Fruit fly (Drosophila melanogaster): Measurements from ENCODE around the gene Meics.
A peak's percentile ranks its signal among the peaks of the same experiment; 100 is the strongest.

The Meics gene

dm6 chr3L:13922023-13922652, 42.4 kb downstream of the Meics start (continued):
- TF ChIP-seq GATAe (GFP tag; conservative IDR thresholded peaks at IDR 0.05) (no peak), CG10431 (GFP tag; optimal IDR thresholded peaks at IDR 0.05) (no peak), CG11247 (GFP tag; IDR thresholded peaks at IDR 0.05) (no peak), slbo (GFP tag; IDR thresholded peaks at IDR 0.05) (peak; percentile 61; the same call in 1 of the 2 replicates), Dek (tag; optimal IDR thresholded peaks at IDR 0.05) (peak; percentile 33), maf-S (GFP tag; optimal IDR thresholded peaks at IDR 0.05) (peak; percentile 8), ara (GFP tag; IDR thresholded peaks at IDR 0.05) (peak; percentile 26; the same call in 1 of the 2 replicates), ab (GFP tag; optimal IDR thresholded peaks at IDR 0.05) (no peak), CG12659 (GFP tag; optimal IDR thresholded peaks at IDR 0.05) (peak; percentile 39), Dad (GFP tag; optimal IDR thresholded peaks at IDR 0.05) (no peak), Dll (GFP tag; IDR thresholded peaks at IDR 0.05; ENCODE audit: partially characterized antibody) (no peak), Sry-δ (GFP tag; optimal IDR thresholded peaks at IDR 0.05) (no peak), luna (GFP tag; optimal IDR thresholded peaks at IDR 0.05) (no peak), Hsf (GFP tag; optimal IDR thresholded peaks at IDR 0.05) (peak; percentile 17), dan (GFP tag; IDR thresholded peaks at IDR 0.05) (no peak), MBD-R2 (GFP tag; IDR thresholded peaks at IDR 0.05) (0 out of 2 replicates have a peak, but pooled peaks have one; percentile 17), sisA (GFP tag; IDR thresholded peaks at IDR 0.05) (peak; percentile 52; the same call in 1 of the 2 replicates), nom (GFP tag; optimal IDR thresholded peaks at IDR 0.05) (no peak), ase (GFP tag; IDR thresholded peaks at IDR 0.05) (no peak), Poxn (GFP tag; IDR thresholded peaks at IDR 0.05) (no peak), nmo (GFP tag; optimal IDR thresholded peaks at IDR 0.05) (peak; percentile 68), bsh (GFP tag; optimal IDR thresholded peaks at IDR 0.05) (peak in 1 of 2 experiments; percentile 32), CkIIα-i1 (GFP tag; IDR thresholded peaks at IDR 0.05) (no peak), vvl (GFP tag; IDR thresholded peaks at IDR 0.05) (peak; percentile 25; the same call in 1 of the 2 replicates), Dip3 (GFP tag; optimal IDR thresholded peaks at IDR 0.05) (no peak), Fer1 (GFP tag; optimal IDR thresholded peaks at IDR 0.05) (peak; percentile 17), CG1603 (tag; optimal IDR thresholded peaks at IDR 0.05) (no peak), CG7786 (GFP tag; optimal IDR thresholded peaks at IDR 0.05) (peak; percentile 8), Dfd (GFP tag; optimal IDR thresholded peaks at IDR 0.05) (no peak), dmrt11E (tag; optimal IDR thresholded peaks at IDR 0.05) (peak; percentile 28), row (GFP tag; IDR thresholded peaks at IDR 0.05) (peak; percentile 72), sens (GFP tag) (peak; percentile 5), gsb-n (tag; optimal IDR thresholded peaks at IDR 0.05) (peak; percentile 7), zen2 (GFP tag; IDR thresholded peaks at IDR 0.05; ENCODE audit: partially characterized antibody) (no peak), CG32772 (GFP tag; IDR thresholded peaks at IDR 0.05) (no peak), Oaz (GFP tag; IDR thresholded peaks at IDR 0.05) (no peak), Med (GFP tag) (peak; percentile 85), CG1602 (GFP tag; optimal IDR thresholded peaks at IDR 0.05) (peak; percentile 7), CG10366 (GFP tag; IDR thresholded peaks at IDR 0.05) (no peak), dmrt99B (tag; optimal IDR thresholded peaks at IDR 0.05) (peak; percentile 58), phol (tag; optimal IDR thresholded peaks at IDR 0.05) (peak; percentile 50), CG15479 (GFP tag; optimal IDR thresholded peaks at IDR 0.05) (no peak), CG9437 (GFP tag; optimal IDR thresholded peaks at IDR 0.05) (peak; percentile 62), cad (GFP tag; optimal IDR thresholded peaks at IDR 0.05) (no peak), nerfin-2 (GFP tag; IDR thresholded peaks at IDR 0.05; ENCODE audit: partially characterized antibody) (no peak), fd96Cb (tag; optimal IDR thresholded peaks at IDR 0.05) (peak; percentile 15), lmd (GFP tag; IDR thresholded peaks at IDR 0.05) (peak; percentile 61), CG7839 (tag; optimal IDR thresholded peaks at IDR 0.05) (peak; percentile 62), CG15601 (tag; optimal IDR thresholded peaks at IDR 0.05) (no peak), gt (GFP tag; IDR thresholded peaks at IDR 0.05) (no peak)

All from whole organism, embryonic.